Worm (Caenorhabditis elegans) whole organism, L1 larva: ENCODE data around the gene msp-51.
"Not testable (repeated sequence)": the region's sequence is repeated elsewhere in the genome, so short reads cannot be mapped to it uniquely, and the experiment has no call there.

Experiments used
- C34B4.2 ChIP-seq: sonication (generic microtip); optimal IDR thresholded peaks from 2 replicates; lab custom pipeline; 2017; ENCODE audit warnings: mild to moderate bottlenecking, missing genetic modification characterization, missing compliant biosample characterization
- F16B12.6 ChIP-seq: fragments of 150-350 bp; optimal IDR thresholded peaks from 2 replicates; lab custom pipeline; 2014; ENCODE audit warnings: missing biosample characterization, missing genetic modification characterization
- ets-5 ChIP-seq: fragments of 200-800 bp; sonication (Bioruptor generic); IDR thresholded peaks from 2 replicates; pipeline ENCODE4 v1.3.6; 2022; ENCODE audit warnings: missing genetic modification characterization, missing compliant biosample characterization
- hpl-2 ChIP-seq: fragments of 150-350 bp; optimal IDR thresholded peaks from 2 replicates; lab custom pipeline; 2014; ENCODE audit warnings: missing biosample characterization, missing genetic modification reagents, missing genetic modification characterization
- mep-1 ChIP-seq: fragments of 150-350 bp; optimal IDR thresholded peaks from 2 replicates; lab custom pipeline; 2014; ENCODE audit warnings: missing biosample characterization, missing genetic modification characterization
- nhr-11 ChIP-seq: fragments of 150-350 bp; optimal IDR thresholded peaks from 2 replicates; lab custom pipeline; 2014; ENCODE audit warnings: missing biosample characterization, missing genetic modification characterization
- nhr-12 ChIP-seq: sonication (generic microtip); optimal IDR thresholded peaks from 2 replicates; lab custom pipeline; 2017; ENCODE audit warnings: missing biosample characterization, missing genetic modification characterization
- nhr-19 ChIP-seq: fragments of 200-800 bp; sonication (Bioruptor generic); conservative IDR thresholded peaks from 2 replicates; pipeline ENCODE4 v1.3.6; 2022; ENCODE audit warnings: missing genetic modification characterization, missing compliant biosample characterization
- nhr-237 ChIP-seq: fragments of 150-350 bp; optimal IDR thresholded peaks from 2 replicates; lab custom pipeline; 2014; ENCODE audit warnings: missing biosample characterization, missing genetic modification characterization
- nhr-28 ChIP-seq: fragments of 150-350 bp; optimal IDR thresholded peaks from 2 replicates; lab custom pipeline; 2014; ENCODE audit warnings: missing biosample characterization, missing genetic modification characterization
- nhr-84 ChIP-seq: sonication (generic microtip); optimal IDR thresholded peaks from 2 replicates; lab custom pipeline; 2017; ENCODE audit warnings: missing biosample characterization, missing genetic modification characterization
- zag-1 ChIP-seq: fragments of 150-350 bp; optimal IDR thresholded peaks from 2 replicates; lab custom pipeline; 2014; ENCODE audit warnings: missing biosample characterization, missing genetic modification characterization

The msp-51 gene

DNA sequence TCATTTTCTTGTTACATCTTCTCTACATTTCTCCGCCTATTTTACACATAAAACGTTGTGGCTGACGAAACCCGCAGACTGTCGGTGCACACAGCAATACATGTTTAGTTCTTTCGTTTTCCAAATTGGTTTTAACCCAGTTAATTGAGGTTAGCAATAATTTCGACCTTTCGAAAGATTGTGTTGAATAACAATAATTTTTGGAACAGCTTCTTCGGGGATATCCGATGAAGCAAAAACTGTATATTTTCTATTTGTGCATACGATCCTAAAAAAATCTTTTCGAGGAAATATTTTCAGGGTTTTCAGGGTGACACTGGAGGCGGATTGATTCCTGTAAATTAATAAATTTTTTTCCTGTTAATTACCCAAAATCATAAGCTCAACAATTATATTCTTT, 33.4 kb downstream of the msp-51 start:
- peak; percentile 52 for TF ChIP-seq nhr-19

DNA sequence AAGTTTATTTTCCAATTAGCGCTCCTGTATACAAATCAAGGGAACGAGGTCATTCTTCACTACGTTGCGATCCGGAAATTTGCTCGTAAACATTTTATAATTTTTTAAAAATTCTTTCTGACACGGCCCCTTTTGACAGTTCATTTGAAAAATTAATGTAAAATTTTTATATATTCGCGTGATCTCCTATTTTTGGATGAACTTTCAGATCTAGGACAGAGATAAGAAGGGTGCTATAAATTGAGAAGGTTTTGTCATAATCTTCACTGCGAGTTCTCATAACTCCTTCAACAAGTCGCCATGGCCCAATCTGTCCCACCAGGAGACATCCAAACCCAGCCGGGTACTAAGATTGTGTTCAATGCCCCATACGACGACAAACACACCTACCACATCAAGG, 34.9 kb downstream of the msp-51 start, which contains the start of gene msp-19:
Gene msp-19, plus strand, starts transcription at position 301 of the 400 bp plus-strand sequence.
- not testable (repeated sequence) for TF ChIP-seq mep-1 (tag; lab: Kevin White, UChicago); nhr-19; nhr-84

DNA sequence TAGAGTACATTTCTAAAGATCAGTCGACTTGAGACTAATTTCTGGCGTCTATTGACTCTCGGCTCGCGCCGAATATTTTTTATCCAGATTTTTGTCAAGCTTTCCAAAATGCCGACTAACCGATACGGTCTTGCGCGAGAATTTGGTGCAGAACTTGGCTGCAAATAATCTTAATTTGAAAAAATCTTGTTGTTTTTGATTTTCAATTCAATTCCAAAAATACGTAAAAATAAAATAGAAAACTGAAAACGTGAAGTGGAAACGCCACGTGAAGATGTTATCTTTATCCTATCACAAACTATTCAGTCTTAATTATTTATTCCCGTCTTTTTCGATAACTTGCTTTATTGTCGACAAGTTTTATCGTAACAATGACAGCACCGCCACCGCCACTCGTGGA, 36.8 kb downstream of the msp-51 start, which contains the start of gene ttbk-2.1:
Gene ttbk-2.1, plus strand, starts transcription at position 301 of the 400 bp plus-strand sequence.
- TF ChIP-seq nhr-28 (tag; lab: Kevin White, UChicago); ets-5 (GFP tag; lab: Robert Waterston, UW); hpl-2 (GFP tag; lab: Kevin White, UChicago): not testable (repeated sequence)
- TF ChIP-seq, all 84 proteins: peak for 0; not testable (repeated sequence) for 84

DNA sequence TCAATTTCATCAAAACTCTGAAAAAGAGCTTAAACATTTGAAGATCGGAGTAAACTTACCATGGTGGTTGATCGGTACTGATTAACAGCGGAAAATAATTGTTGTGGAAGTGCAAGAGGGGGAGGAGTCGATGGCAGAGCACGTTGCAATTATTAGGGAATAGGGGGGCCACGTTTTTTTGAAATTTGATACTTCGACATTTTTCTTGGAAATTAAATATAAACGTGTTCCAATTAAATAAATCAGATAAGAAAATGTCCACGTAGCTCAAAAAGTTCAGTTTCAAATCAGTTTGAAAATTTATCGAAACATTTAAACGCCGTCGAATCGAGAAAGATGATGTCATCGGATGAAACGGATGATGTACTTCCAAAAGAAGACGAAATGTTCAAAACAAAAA, 38.4 kb downstream of the msp-51 start, which contains the start of gene F36H12.9:
Gene F36H12.9, plus strand, starts transcription at position 301 of the 400 bp plus-strand sequence.
- not testable (repeated sequence) for TF ChIP-seq nhr-12, F16B12.6, nhr-237 (tag; lab: Kevin White, UChicago)

DNA sequence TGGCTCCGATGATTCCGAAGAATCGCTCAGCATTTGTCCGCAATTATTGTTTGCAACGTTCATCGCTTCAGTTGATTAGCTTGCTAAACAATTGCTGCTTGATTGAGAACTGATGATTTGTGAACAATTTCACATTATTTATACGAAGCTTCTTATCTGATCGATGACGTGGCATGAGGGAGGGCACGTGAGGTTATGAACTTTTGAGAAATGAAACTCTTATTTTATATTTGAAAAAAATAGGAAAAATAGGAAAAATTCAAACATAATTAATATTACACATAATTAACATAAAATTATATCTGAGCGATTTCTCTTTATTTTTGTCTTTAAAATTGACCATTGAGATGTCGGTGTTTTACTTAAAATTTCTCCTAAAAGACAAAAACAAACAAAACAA, 40.5 kb downstream of the msp-51 start, which contains the start of gene F36H12.10:
Gene F36H12.10, minus strand, starts transcription at position 101 of the 400 bp plus-strand sequence.
- not testable (repeated sequence) for TF ChIP-seq zag-1 (tag; lab: Kevin White, UChicago); C34B4.2 (tag; lab: Kevin White, UChicago); nhr-11
